Worm (Caenorhabditis elegans) whole organism, L2 larva: ENCODE results near the gene F38A6.4.

Experiments
- F13H6.1 ChIP-seq: sonication (generic microtip); optimal IDR thresholded peaks from 2 replicates; lab custom pipeline; 2016; ENCODE audit warnings: missing genetic modification characterization, missing compliant biosample characterization
- ama-1 ChIP-seq: fragments of 150-350 bp; optimal IDR thresholded peaks from 2 replicates; lab custom pipeline; 2018; ENCODE audit warnings: inconsistent platforms
- ceh-82 ChIP-seq: fragments of 150-350 bp; optimal IDR thresholded peaks from 2 replicates; lab custom pipeline; 2014; ENCODE audit warnings: missing biosample characterization, missing genetic modification characterization
- elt-3 ChIP-seq: sonication (generic microtip); optimal IDR thresholded peaks from 2 replicates; lab custom pipeline; 2017; ENCODE audit warnings: missing biosample characterization, missing genetic modification characterization
- lin-13 ChIP-seq: fragments of 150-350 bp; optimal IDR thresholded peaks from 2 replicates; lab custom pipeline; 2014; ENCODE audit warnings: missing biosample characterization, missing genetic modification reagents, missing genetic modification characterization
- lin-39 ChIP-seq: fragments of 150-350 bp; optimal IDR thresholded peaks from 2 replicates; lab custom pipeline; 2014; ENCODE audit warnings: missing biosample characterization, missing genetic modification reagents, missing genetic modification characterization
- mbf-1 ChIP-seq: sonication (generic microtip); optimal IDR thresholded peaks from 2 replicates; lab custom pipeline; 2017; ENCODE audit warnings: missing biosample characterization, missing genetic modification characterization
- nhr-11 ChIP-seq: fragments of 150-350 bp; optimal IDR thresholded peaks from 2 replicates; lab custom pipeline; 2014; ENCODE audit warnings: missing biosample characterization, missing genetic modification characterization
- snpc-4 ChIP-seq: fragments of 150-350 bp; optimal IDR thresholded peaks from 2 replicates; lab custom pipeline; 2014; ENCODE audit warnings: missing biosample characterization, missing genetic modification characterization
- unc-62 ChIP-seq: fragments of 150-350 bp; optimal IDR thresholded peaks from 2 replicates; lab custom pipeline; 2014; ENCODE audit warnings: missing biosample characterization, missing genetic modification reagents, missing genetic modification characterization
- zag-1 ChIP-seq: fragments of 150-350 bp; optimal IDR thresholded peaks from 2 replicates; lab custom pipeline; 2014; ENCODE audit warnings: missing biosample characterization, missing genetic modification characterization

DNA sequence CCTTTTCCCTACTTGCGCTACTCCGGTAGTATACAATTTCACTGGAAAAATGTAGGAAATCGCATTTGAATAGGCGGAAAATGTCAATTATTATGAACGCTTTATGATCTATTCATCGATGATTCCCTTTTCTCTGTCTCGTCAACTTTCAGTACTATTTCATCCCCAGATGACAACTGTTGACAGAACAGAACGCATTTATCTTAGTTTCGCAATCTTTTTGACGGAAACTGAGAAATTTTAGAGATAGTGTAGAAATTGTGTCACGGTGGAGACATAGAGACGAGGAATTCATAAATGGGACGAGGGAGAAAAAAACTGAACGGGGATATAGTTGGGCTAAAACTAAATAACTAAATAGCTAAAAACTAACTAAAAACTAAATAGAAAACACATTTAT is 3.5 kb downstream of the F38A6.4 start:
- TF ChIP-seq ceh-82 (tag; lab: Kevin White, UChicago) (no peak), mbf-1 (no peak), F13H6.1 (tag; lab: Kevin White, UChicago) (no peak), elt-3 (tag; lab: Kevin White, UChicago) (no peak), zag-1 (tag; lab: Kevin White, UChicago) (no peak), nhr-11 (no peak), unc-62 (no peak), snpc-4 (tag; lab: Kevin White, UChicago) (no peak), ama-1 (no peak), lin-39 (tag; lab: Kevin White, UChicago) (no peak), lin-13 (GFP tag; lab: Kevin White, UChicago) (no peak)
